Worm (Caenorhabditis elegans): ENCODE results near the gene srx-134.

The srx-134 gene

DNA sequence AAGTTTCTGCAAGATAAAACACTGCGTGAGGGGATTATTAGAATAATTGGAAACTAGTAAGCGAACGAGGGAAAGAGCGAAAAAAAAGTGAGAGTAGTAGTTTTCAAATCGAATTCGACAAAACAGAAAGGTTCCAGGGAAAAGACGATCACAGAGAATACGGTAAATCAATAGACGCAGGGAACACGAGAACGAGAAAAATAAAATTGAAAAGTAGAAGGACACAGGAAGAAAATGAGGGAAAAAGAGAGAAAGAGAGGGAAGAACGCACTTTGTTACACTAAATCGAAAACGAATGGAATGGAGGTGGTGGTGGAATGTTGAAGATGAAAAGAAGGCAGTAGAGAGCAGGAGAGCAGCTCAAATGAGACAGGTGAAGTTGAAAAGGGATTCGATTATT, 49.0 kb downstream of the srx-134 start, which contains the start of gene swan-1:
Gene swan-1, minus strand, starts transcription at position 6 of the 400 bp plus-strand sequence.
- TF ChIP-seq unc-120 (tag; optimal IDR thresholded peaks at IDR 0.05; ENCODE audit: poor library complexity, severe bottlenecking) = peak; percentile 40
- TF ChIP-seq hlh-1 (tag; optimal IDR thresholded peaks at IDR 0.05) = peak; percentile 41
- no peak for TF ChIP-seq mab-5 (tag; optimal IDR thresholded peaks at IDR 0.05)
- TF ChIP-seq bed-3 (GFP tag; optimal IDR thresholded peaks at IDR 0.05) = no peak
- no peak for TF ChIP-seq elt-1 (tag; optimal IDR thresholded peaks at IDR 0.05; ENCODE audit: borderline replicate concordance, insufficient read depth)
- TF ChIP-seq ces-1 (GFP tag; optimal IDR thresholded peaks at IDR 0.05) = no peak
- TF ChIP-seq unc-62 (GFP tag; optimal IDR thresholded peaks at IDR 0.05) = no peak
- TF ChIP-seq blmp-1 (tag; optimal IDR thresholded peaks at IDR 0.05) = no peak
- TF ChIP-seq pha-4 (tag; optimal IDR thresholded peaks at IDR 0.05) = no peak
- no peak for TF ChIP-seq cnd-1 (tag; optimal IDR thresholded peaks at IDR 0.05)
- no peak for TF ChIP-seq ztf-11 (tag; optimal IDR thresholded peaks at IDR 0.05)

Data from whole organism, mixed stage, embryonic.